Worm (Caenorhabditis elegans) whole organism, mixed stage, embryonic: ENCODE results near the gene ZK1010.8.

Source experiments
- M03D4.4 ChIP-seq: sonication (generic microtip); optimal IDR thresholded peaks from 2 replicates; lab custom pipeline; 2017; ENCODE audit warnings: mild to moderate bottlenecking, missing genetic modification characterization, missing compliant biosample characterization
- bed-3 ChIP-seq: fragments of 200-800 bp; sonication (Bioruptor generic); optimal IDR thresholded peaks from 3 replicates; lab custom pipeline; 2018; ENCODE audit warnings: mild to moderate bottlenecking, missing genetic modification characterization, moderate library complexity, missing compliant biosample characterization
- blmp-1 ChIP-seq: fragments of 150-350 bp; optimal IDR thresholded peaks from 2 replicates; lab custom pipeline; 2014; ENCODE audit warnings: missing biosample characterization, missing genetic modification characterization
- ceh-39 ChIP-seq: fragments of 150-350 bp; optimal IDR thresholded peaks from 2 replicates; lab custom pipeline; 2014; ENCODE audit warnings: missing biosample characterization, missing genetic modification characterization
- ceh-43 ChIP-seq: fragments of 200-800 bp; sonication (Bioruptor generic); optimal IDR thresholded peaks from 2 replicates; lab custom pipeline; 2018; ENCODE audit warnings: mild to moderate bottlenecking, missing genetic modification characterization, moderate library complexity, missing compliant biosample characterization
- ceh-83 ChIP-seq: fragments of 200-800 bp; sonication (Bioruptor generic); optimal IDR thresholded peaks from 2 replicates; lab custom pipeline; 2018; ENCODE audit warnings: mild to moderate bottlenecking, missing genetic modification characterization, missing compliant biosample characterization
- ces-1 ChIP-seq: fragments of 150-350 bp; optimal IDR thresholded peaks from 2 replicates; lab custom pipeline; 2014; ENCODE audit warnings: missing biosample characterization, missing genetic modification reagents, missing genetic modification characterization
- cnd-1 ChIP-seq: fragments of 200-800 bp; sonication (Bioruptor generic); optimal IDR thresholded peaks from 2 replicates; lab custom pipeline; 2018; ENCODE audit warnings: mild to moderate bottlenecking, missing genetic modification characterization, missing compliant biosample characterization
- drap-1 ChIP-seq: fragments of 200-800 bp; sonication (Bioruptor generic); optimal IDR thresholded peaks from 3 replicates; lab custom pipeline; 2018; ENCODE audit warnings: mild to moderate bottlenecking, missing genetic modification characterization, missing compliant biosample characterization
- elt-1 ChIP-seq: sonication (generic microtip); optimal IDR thresholded peaks from 2 replicates; lab custom pipeline; 2017; ENCODE audit warnings: missing genetic modification characterization, mild to moderate bottlenecking, missing compliant biosample characterization, antibody characterized with exemption, moderate library complexity, borderline replicate concordance; ENCODE audit not compliant: insufficient read depth
- elt-3 ChIP-seq: fragments of 150-350 bp; optimal IDR thresholded peaks from 2 replicates; lab custom pipeline; 2014; ENCODE audit warnings: missing biosample characterization, missing genetic modification characterization
- flh-1 ChIP-seq: fragments of 200-800 bp; sonication (Bioruptor generic); optimal IDR thresholded peaks from 2 replicates; lab custom pipeline; 2018; ENCODE audit warnings: mild to moderate bottlenecking, missing genetic modification characterization, moderate library complexity, missing compliant biosample characterization
- ham-2 ChIP-seq: fragments of 200-800 bp; sonication (Bioruptor generic); optimal IDR thresholded peaks from 2 replicates; lab custom pipeline; 2018; ENCODE audit warnings: mild to moderate bottlenecking, missing genetic modification characterization, missing compliant biosample characterization
- hlh-1 ChIP-seq: fragments of 150-350 bp; optimal IDR thresholded peaks from 2 replicates; lab custom pipeline; 2014; ENCODE audit warnings: missing biosample characterization, missing genetic modification reagents, missing genetic modification characterization
- lin-13 ChIP-seq: fragments of 150-350 bp; optimal IDR thresholded peaks from 2 replicates; lab custom pipeline; 2014; ENCODE audit warnings: missing biosample characterization, missing genetic modification characterization
- lin-32 ChIP-seq: fragments of 200-800 bp; sonication (Bioruptor generic); optimal IDR thresholded peaks from 2 replicates; lab custom pipeline; 2018; ENCODE audit warnings: mild to moderate bottlenecking, missing genetic modification characterization, missing compliant biosample characterization
- lsy-2 ChIP-seq: fragments of 150-350 bp; optimal IDR thresholded peaks from 2 replicates; lab custom pipeline; 2014; ENCODE audit warnings: missing biosample characterization, missing genetic modification characterization
- mep-1 ChIP-seq: fragments of 150-350 bp; optimal IDR thresholded peaks from 2 replicates; lab custom pipeline; 2017; ENCODE audit warnings: missing biosample characterization, missing genetic modification reagents, missing genetic modification characterization, inconsistent platforms
- mls-2 ChIP-seq: sonication (generic microtip); optimal IDR thresholded peaks from 2 replicates; lab custom pipeline; 2016; ENCODE audit warnings: mild to moderate bottlenecking, missing genetic modification characterization, moderate library complexity, missing compliant biosample characterization
- nhr-12 ChIP-seq: fragments of 150-350 bp; optimal IDR thresholded peaks from 2 replicates; lab custom pipeline; 2014; ENCODE audit warnings: missing biosample characterization, missing genetic modification characterization
- nhr-2 ChIP-seq: fragments of 150-350 bp; optimal IDR thresholded peaks from 2 replicates; lab custom pipeline; 2014; ENCODE audit warnings: missing biosample characterization, missing genetic modification characterization
- nhr-237 ChIP-seq: fragments of 150-350 bp; optimal IDR thresholded peaks from 2 replicates; lab custom pipeline; 2014; ENCODE audit warnings: missing biosample characterization, missing genetic modification characterization
- nhr-28 ChIP-seq: fragments of 150-350 bp; optimal IDR thresholded peaks from 2 replicates; lab custom pipeline; 2014; ENCODE audit warnings: missing biosample characterization, missing genetic modification characterization
- nhr-76 ChIP-seq: sonication (generic microtip); optimal IDR thresholded peaks from 2 replicates; lab custom pipeline; 2017; ENCODE audit warnings: missing biosample characterization, missing genetic modification characterization
- pha-4 ChIP-seq: fragments of 150-350 bp; optimal IDR thresholded peaks from 2 replicates; lab custom pipeline; 2018; ENCODE audit warnings: missing biosample characterization, missing genetic modification reagents, missing genetic modification characterization
- sem-2 ChIP-seq: fragments of 200-800 bp; sonication (Bioruptor generic); optimal IDR thresholded peaks from 2 replicates; lab custom pipeline; 2018; ENCODE audit warnings: mild to moderate bottlenecking, missing genetic modification characterization, missing compliant biosample characterization
- snpc-4 ChIP-seq: fragments of 150-350 bp; optimal IDR thresholded peaks from 2 replicates; lab custom pipeline; 2014; ENCODE audit warnings: missing biosample characterization, missing genetic modification characterization
- sptf-1 ChIP-seq: sonication (generic microtip); optimal IDR thresholded peaks from 2 replicates; lab custom pipeline; 2017; ENCODE audit warnings: mild to moderate bottlenecking, missing genetic modification characterization, moderate library complexity, missing compliant biosample characterization
- tbx-8 ChIP-seq: fragments of 200-800 bp; sonication (Bioruptor generic); optimal IDR thresholded peaks from 2 replicates; lab custom pipeline; 2018; ENCODE audit warnings: mild to moderate bottlenecking, missing genetic modification characterization, moderate library complexity, missing compliant biosample characterization
- unc-120 ChIP-seq: sonication (generic microtip); optimal IDR thresholded peaks from 2 replicates; lab custom pipeline; 2017; ENCODE audit warnings: missing genetic modification characterization, missing compliant biosample characterization; ENCODE audit not compliant: poor library complexity, severe bottlenecking
- unc-39 ChIP-seq: fragments of 150-350 bp; optimal IDR thresholded peaks from 2 replicates; lab custom pipeline; 2014; ENCODE audit warnings: missing biosample characterization, missing genetic modification characterization
- unc-62 ChIP-seq: fragments of 150-350 bp; optimal IDR thresholded peaks from 2 replicates; lab custom pipeline; 2014; ENCODE audit warnings: missing biosample characterization, missing genetic modification reagents, missing genetic modification characterization
- zip-8 ChIP-seq: fragments of 150-350 bp; optimal IDR thresholded peaks from 2 replicates; lab custom pipeline; 2014; ENCODE audit warnings: missing biosample characterization, missing genetic modification characterization
- ztf-11 ChIP-seq: fragments of 150-350 bp; optimal IDR thresholded peaks from 2 replicates; lab custom pipeline; 2014; ENCODE audit warnings: missing biosample characterization, missing genetic modification characterization

Gene ZK1010.8

ce11 chrIII:12968330-12968729 lies 32.1 kb downstream of the ZK1010.8 start:
- TF ChIP-seq unc-39 = no peak
- TF ChIP-seq ceh-43 (GFP tag; lab: Kevin White, UChicago) = no peak
- no peak for TF ChIP-seq elt-3 (tag; lab: Kevin White, UChicago)
- TF ChIP-seq nhr-12 (tag; lab: Kevin White, UChicago) = no peak
- TF ChIP-seq nhr-76 (tag; lab: Kevin White, UChicago) = no peak
- no peak for TF ChIP-seq nhr-2 (tag; lab: Kevin White, UChicago)
- no peak for TF ChIP-seq ham-2
- TF ChIP-seq ztf-11 (tag; lab: Kevin White, UChicago) = no peak
- no peak for TF ChIP-seq bed-3
- TF ChIP-seq flh-1 = no peak
- no peak for TF ChIP-seq ceh-39
- TF ChIP-seq sptf-1 (tag; lab: Kevin White, UChicago) = no peak
- TF ChIP-seq lin-32 (GFP tag; lab: Kevin White, UChicago) = no peak
- no peak for TF ChIP-seq tbx-8 (GFP tag; lab: Kevin White, UChicago)
- TF ChIP-seq blmp-1 (tag; lab: Kevin White, UChicago) = no peak
- TF ChIP-seq lin-13 (tag; lab: Kevin White, UChicago) = no peak
- TF ChIP-seq sem-2 (GFP tag; lab: Kevin White, UChicago) = no peak
- no peak for TF ChIP-seq hlh-1 (tag; lab: Kevin White, UChicago)

- no peak for TF ChIP-seq unc-62 (GFP tag; lab: Kevin White, UChicago)
- no peak for TF ChIP-seq lsy-2 (tag; lab: Kevin White, UChicago)
- TF ChIP-seq nhr-12 (tag; lab: Kevin White, UChicago) = no peak
- no peak for TF ChIP-seq ham-2
- TF ChIP-seq sptf-1 (tag; lab: Kevin White, UChicago) = no peak
- TF ChIP-seq cnd-1 (tag; lab: Kevin White, UChicago) = no peak
- TF ChIP-seq ceh-83 = no peak
- TF ChIP-seq ceh-39 = no peak
- TF ChIP-seq unc-39 = no peak
- TF ChIP-seq ceh-43 (GFP tag; lab: Kevin White, UChicago) = no peak
- TF ChIP-seq ces-1 (GFP tag; lab: Kevin White, UChicago) = no peak
- TF ChIP-seq mep-1 = no peak
These were observed 32.9 kb downstream of the ZK1010.8 start for ce11 chrIII:12967437-12968043.

- TF ChIP-seq nhr-28 (tag; lab: Kevin White, UChicago) = no peak
- no peak for TF ChIP-seq nhr-2 (tag; lab: Kevin White, UChicago)
- TF ChIP-seq sptf-1 (tag; lab: Kevin White, UChicago) = no peak
- no peak for TF ChIP-seq mls-2 (tag; lab: Kevin White, UChicago)
- no peak for TF ChIP-seq unc-62 (GFP tag; lab: Kevin White, UChicago)
- TF ChIP-seq nhr-237 (tag; lab: Kevin White, UChicago) = no peak
- no peak for TF ChIP-seq unc-39
- no peak for TF ChIP-seq zip-8 (tag; lab: Kevin White, UChicago)
- no peak for TF ChIP-seq ceh-83
- TF ChIP-seq ces-1 (GFP tag; lab: Kevin White, UChicago) = no peak
- TF ChIP-seq pha-4 (tag; lab: Kevin White, UChicago) = no peak
- no peak for TF ChIP-seq bed-3
- TF ChIP-seq nhr-76 (tag; lab: Kevin White, UChicago) = no peak
- TF ChIP-seq sem-2 (GFP tag; lab: Kevin White, UChicago) = no peak
- no peak for TF ChIP-seq mep-1
- TF ChIP-seq drap-1 = no peak
- TF ChIP-seq ceh-39 = no peak
- TF ChIP-seq cnd-1 (tag; lab: Kevin White, UChicago) = no peak
- no peak for TF ChIP-seq ztf-11 (tag; lab: Kevin White, UChicago)
- no peak for TF ChIP-seq nhr-12 (tag; lab: Kevin White, UChicago)
These were observed 33.6 kb downstream of the ZK1010.8 start, which contains the start of gene ttm-1 for ce11 chrIII:12966895-12967294. Gene ttm-1, minus strand, starts transcription at chrIII:12966995.

ce11 chrIII:12960705-12961104 lies 39.8 kb downstream of the ZK1010.8 start:
- TF ChIP-seq sem-2 (GFP tag; lab: Kevin White, UChicago) = no peak
- TF ChIP-seq snpc-4 = no peak
- TF ChIP-seq lin-32 (GFP tag; lab: Kevin White, UChicago) = no peak
- no peak for TF ChIP-seq nhr-28 (tag; lab: Kevin White, UChicago)
- TF ChIP-seq cnd-1 (tag; lab: Kevin White, UChicago) = no peak
- no peak for TF ChIP-seq nhr-2 (tag; lab: Kevin White, UChicago)
- TF ChIP-seq elt-1 (tag; lab: Kevin White, UChicago) = no peak
- no peak for TF ChIP-seq M03D4.4 (tag; lab: Kevin White, UChicago)
- TF ChIP-seq unc-39 = no peak
- no peak for TF ChIP-seq unc-120 (tag; lab: Kevin White, UChicago)
- TF ChIP-seq ces-1 (GFP tag; lab: Kevin White, UChicago) = no peak
- no peak for TF ChIP-seq pha-4 (tag; lab: Kevin White, UChicago)
